Worm (Caenorhabditis elegans) whole organism, young adult: ENCODE measurements around the gene unc-53.

Experiments used
- B0261.1 ChIP-seq: sonication (generic microtip); optimal IDR thresholded peaks from 2 replicates; lab custom pipeline; 2016; ENCODE audit warnings: mild to moderate bottlenecking, missing genetic modification characterization, moderate library complexity, missing compliant biosample characterization
- F49E8.2 ChIP-seq: sonication (generic microtip); optimal IDR thresholded peaks from 3 replicates; lab custom pipeline; 2017; ENCODE audit warnings: missing genetic modification characterization, mild to moderate bottlenecking, missing compliant biosample characterization, antibody characterized with exemption, moderate library complexity; ENCODE audit not compliant: insufficient read depth
- F55B11.4 ChIP-seq: sonication (generic microtip); optimal IDR thresholded peaks from 2 replicates; lab custom pipeline; 2016; ENCODE audit warnings: missing compliant biosample characterization, missing genetic modification characterization, borderline replicate concordance; ENCODE audit not compliant: insufficient read depth
- Y56A3A.18 ChIP-seq: fragments of 200-800 bp; sonication (Bioruptor generic); IDR thresholded peaks from 2 replicates; pipeline ENCODE4 v1.3.6; 2022; ENCODE audit warnings: missing genetic modification reagents, missing genetic modification characterization, missing compliant biosample characterization
- Y67H2A.10 ChIP-seq: fragments of 200-800 bp; sonication (Bioruptor generic); conservative IDR thresholded peaks from 2 replicates; pipeline ENCODE4 v1.3.6; 2022; ENCODE audit warnings: missing genetic modification reagents, missing genetic modification characterization, missing compliant biosample characterization
- akir-1 ChIP-seq: fragments of 200-800 bp; sonication (Bioruptor generic); optimal IDR thresholded peaks from 2 replicates; lab custom pipeline; 2018; ENCODE audit warnings: mild to moderate bottlenecking, missing genetic modification characterization, moderate library complexity, missing compliant biosample characterization
- ama-1 ChIP-seq, 3 experiments: fragments of 150-350 bp in 1 of 3; sonication (generic microtip) in 2 of 3; optimal IDR thresholded peaks; 2 replicates each; lab custom pipeline; 2014 to 2018; ENCODE audit warnings: missing biosample characterization in 2 of 3, missing genetic modification characterization in 2 of 3, missing genetic modification reagents in 2 of 3
- athp-1 ChIP-seq: sonication (generic microtip); optimal IDR thresholded peaks from 2 replicates; lab custom pipeline; 2017; ENCODE audit warnings: mild to moderate bottlenecking, missing genetic modification characterization, missing compliant biosample characterization
- attf-3 ChIP-seq: fragments of 200-800 bp; sonication (Bioruptor generic); conservative IDR thresholded peaks from 2 replicates; pipeline ENCODE4 v1.3.6; 2022; ENCODE audit warnings: missing genetic modification reagents, missing genetic modification characterization, missing compliant biosample characterization
- attf-5 ChIP-seq: fragments of 200-800 bp; sonication (Bioruptor generic); optimal IDR thresholded peaks from 2 replicates; lab custom pipeline; 2018; ENCODE audit warnings: mild to moderate bottlenecking, missing genetic modification characterization, missing compliant biosample characterization
- bed-2 ChIP-seq: fragments of 200-800 bp; sonication (Bioruptor generic); IDR thresholded peaks from 2 replicates; pipeline ENCODE4 v1.3.6; 2022; ENCODE audit warnings: missing genetic modification reagents, missing genetic modification characterization, missing compliant biosample characterization
- ccch-3 ChIP-seq: fragments of 200-800 bp; sonication (Bioruptor generic); optimal IDR thresholded peaks from 2 replicates; lab custom pipeline; 2018; ENCODE audit warnings: mild to moderate bottlenecking, missing genetic modification characterization, missing compliant biosample characterization
- cebp-2 ChIP-seq: fragments of 200-800 bp; sonication (Bioruptor generic); IDR thresholded peaks from 2 replicates; pipeline ENCODE4 v1.3.6; 2022; ENCODE audit warnings: missing genetic modification characterization, missing compliant biosample characterization
- ceh-27 ChIP-seq: fragments of 200-800 bp; sonication (Bioruptor generic); optimal IDR thresholded peaks from 2 replicates; lab custom pipeline; 2018; ENCODE audit warnings: mild to moderate bottlenecking, missing genetic modification characterization, moderate library complexity, missing compliant biosample characterization
- ceh-91 ChIP-seq: fragments of 200-800 bp; sonication (Bioruptor generic); IDR thresholded peaks from 2 replicates; pipeline ENCODE4 v1.3.6; 2022; ENCODE audit warnings: missing genetic modification reagents, missing genetic modification characterization, missing compliant biosample characterization
- dpff-1 ChIP-seq: sonication (generic microtip); optimal IDR thresholded peaks from 2 replicates; lab custom pipeline; 2017; ENCODE audit warnings: mild to moderate bottlenecking, missing genetic modification characterization, missing compliant biosample characterization
- dpl-1 ChIP-seq: fragments of 150-350 bp; optimal IDR thresholded peaks from 2 replicates; lab custom pipeline; 2014; ENCODE audit warnings: missing biosample characterization, missing genetic modification reagents, missing genetic modification characterization
- egrh-3 ChIP-seq: fragments of 200-800 bp; sonication (Bioruptor generic); IDR thresholded peaks from 2 replicates; pipeline ENCODE4 v1.3.6; 2022; ENCODE audit warnings: missing genetic modification reagents, missing genetic modification characterization, missing compliant biosample characterization
- ekl-4 ChIP-seq: fragments of 200-800 bp; sonication (Bioruptor generic); IDR thresholded peaks from 2 replicates; pipeline ENCODE4 v1.3.6; 2022; ENCODE audit warnings: missing genetic modification reagents, missing genetic modification characterization, missing compliant biosample characterization
- fkh-3 ChIP-seq: sonication (generic microtip); optimal IDR thresholded peaks from 2 replicates; lab custom pipeline; 2016; ENCODE audit warnings: mild to moderate bottlenecking, missing genetic modification characterization, missing compliant biosample characterization
- him-1 ChIP-seq: sonication (generic microtip); optimal IDR thresholded peaks from 2 replicates; lab custom pipeline; 2016; ENCODE audit warnings: missing genotype, missing genetic modification reagents, missing genetic modification characterization, missing compliant biosample characterization
- hlh-12 ChIP-seq: sonication (generic microtip); optimal IDR thresholded peaks from 2 replicates; lab custom pipeline; 2016; ENCODE audit warnings: missing genetic modification characterization, missing compliant biosample characterization
- hmg-20 ChIP-seq: fragments of 200-800 bp; sonication (Bioruptor generic); IDR thresholded peaks from 2 replicates; pipeline ENCODE4 v1.3.6; 2022; ENCODE audit warnings: missing genetic modification reagents, missing genetic modification characterization, missing compliant biosample characterization
- hsf-1 ChIP-seq: fragments of 200-800 bp; sonication (Bioruptor generic); IDR thresholded peaks from 2 replicates; pipeline ENCODE4 v1.3.6; 2022; ENCODE audit warnings: missing genetic modification reagents, missing genetic modification characterization, missing compliant biosample characterization
- let-526 ChIP-seq: fragments of 200-800 bp; sonication (Bioruptor generic); IDR thresholded peaks from 2 replicates; pipeline ENCODE4 v1.3.6; 2022; ENCODE audit warnings: missing genetic modification reagents, missing genetic modification characterization, missing compliant biosample characterization
- let-607 ChIP-seq, 2 experiments: fragments of 200-800 bp in 1 of 2; sonication (Bioruptor generic) in 1 of 2; sonication (generic microtip) in 1 of 2; optimal IDR thresholded peaks; 2 replicates each; lab custom pipeline; 2016 to 2018; ENCODE audit warnings: mild to moderate bottlenecking in 2 of 2, missing compliant biosample characterization in 2 of 2, missing genetic modification characterization in 2 of 2, moderate library complexity in 2 of 2, missing genotype in 1 of 2
- lin-26 ChIP-seq: fragments of 200-800 bp; sonication (Bioruptor generic); IDR thresholded peaks from 2 replicates; pipeline ENCODE4 v1.3.6; 2022; ENCODE audit warnings: missing genetic modification reagents, missing genetic modification characterization, missing compliant biosample characterization
- lin-35 ChIP-seq, 3 experiments: fragments of 150-350 bp in 2 of 3; sonication (generic microtip) in 1 of 3; optimal IDR thresholded peaks; 2 replicates each; lab custom pipeline; 2014 to 2018; ENCODE audit warnings: missing biosample characterization in 3 of 3, missing genetic modification characterization in 3 of 3, missing genetic modification reagents in 3 of 3
- lsy-27 ChIP-seq: sonication (generic microtip); optimal IDR thresholded peaks from 2 replicates; lab custom pipeline; 2017; ENCODE audit warnings: missing genetic modification characterization, mild to moderate bottlenecking, missing compliant biosample characterization, antibody characterized with exemption, missing genotype, borderline replicate concordance; ENCODE audit not compliant: insufficient read depth
- madf-3 ChIP-seq: fragments of 200-800 bp; sonication (Bioruptor generic); IDR thresholded peaks from 2 replicates; pipeline ENCODE4 v1.3.6; 2022; ENCODE audit warnings: missing genetic modification reagents, missing genetic modification characterization, missing compliant biosample characterization
- madf-6 ChIP-seq: fragments of 200-800 bp; sonication (Bioruptor generic); IDR thresholded peaks from 2 replicates; pipeline ENCODE4 v1.3.6; 2022; ENCODE audit warnings: missing genetic modification reagents, missing genetic modification characterization, missing compliant biosample characterization
- mcd-1 ChIP-seq: fragments of 200-800 bp; sonication (Bioruptor generic); IDR thresholded peaks from 2 replicates; pipeline ENCODE4 v1.3.6; 2022; ENCODE audit warnings: missing genetic modification reagents, missing genetic modification characterization, missing compliant biosample characterization
- mel-28 ChIP-seq: sonication (generic microtip); optimal IDR thresholded peaks from 2 replicates; lab custom pipeline; 2016; ENCODE audit warnings: borderline replicate concordance, mild to moderate bottlenecking, missing genetic modification characterization, missing compliant biosample characterization
- mxl-1 ChIP-seq: sonication (generic microtip); optimal IDR thresholded peaks from 2 replicates; lab custom pipeline; 2016; ENCODE audit warnings: missing genetic modification characterization, missing compliant biosample characterization
- nfya-2 ChIP-seq: fragments of 200-800 bp; sonication (Bioruptor generic); IDR thresholded peaks from 2 replicates; pipeline ENCODE4 v1.3.6; 2022; ENCODE audit warnings: missing genetic modification reagents, missing genetic modification characterization, missing compliant biosample characterization
- nhr-179 ChIP-seq: sonication (generic microtip); optimal IDR thresholded peaks from 2 replicates; lab custom pipeline; 2016; ENCODE audit warnings: mild to moderate bottlenecking, missing genetic modification characterization, missing compliant biosample characterization
- sdz-38 ChIP-seq: sonication (generic microtip); optimal IDR thresholded peaks from 2 replicates; lab custom pipeline; 2016; ENCODE audit warnings: missing genotype, missing genetic modification characterization, missing compliant biosample characterization
- snpc-1.1 ChIP-seq: sonication (generic microtip); optimal IDR thresholded peaks from 2 replicates; lab custom pipeline; 2017; ENCODE audit warnings: missing genetic modification characterization, mild to moderate bottlenecking, missing compliant biosample characterization, antibody characterized with exemption, moderate library complexity, missing genotype, missing genetic modification reagents; ENCODE audit not compliant: insufficient read depth
- tbx-9 ChIP-seq: sonication (generic microtip); optimal IDR thresholded peaks from 2 replicates; lab custom pipeline; 2016; ENCODE audit warnings: borderline replicate concordance, missing genetic modification characterization, inconsistent platforms, missing compliant biosample characterization
- tlf-1 ChIP-seq: fragments of 200-800 bp; sonication (Bioruptor generic); optimal IDR thresholded peaks from 2 replicates; lab custom pipeline; 2018; ENCODE audit warnings: mild to moderate bottlenecking, missing genetic modification characterization, missing compliant biosample characterization
- unc-62 ChIP-seq: fragments of 150-350 bp; optimal IDR thresholded peaks from 2 replicates; lab custom pipeline; 2014; ENCODE audit warnings: missing biosample characterization, missing genetic modification reagents, missing genetic modification characterization
- xnd-1 ChIP-seq: sonication (generic microtip); optimal IDR thresholded peaks from 2 replicates; lab custom pipeline; 2016; ENCODE audit warnings: missing genotype, missing genetic modification reagents, missing genetic modification characterization, missing compliant biosample characterization
- ztf-18 ChIP-seq: sonication (generic microtip); optimal IDR thresholded peaks from 2 replicates; lab custom pipeline; 2016; ENCODE audit warnings: missing genotype, mild to moderate bottlenecking, missing genetic modification characterization, missing compliant biosample characterization
- ztf-25 ChIP-seq: fragments of 200-800 bp; sonication (Bioruptor generic); IDR thresholded peaks from 2 replicates; pipeline ENCODE4 v1.3.6; 2022; ENCODE audit warnings: missing genetic modification reagents, missing genetic modification characterization, missing compliant biosample characterization
- ztf-28 ChIP-seq: fragments of 200-800 bp; sonication (Bioruptor generic); IDR thresholded peaks from 2 replicates; pipeline ENCODE4 v1.3.6; 2022; ENCODE audit warnings: missing genetic modification reagents, missing genetic modification characterization, missing compliant biosample characterization
- ztf-3 ChIP-seq: fragments of 200-800 bp; sonication (Bioruptor generic); optimal IDR thresholded peaks from 2 replicates; lab custom pipeline; 2018; ENCODE audit warnings: mild to moderate bottlenecking, missing genetic modification characterization, missing compliant biosample characterization
- ztf-6 ChIP-seq: fragments of 200-800 bp; sonication (Bioruptor generic); IDR thresholded peaks from 2 replicates; pipeline ENCODE4 v1.3.6; 2022; ENCODE audit warnings: missing genetic modification reagents, missing genetic modification characterization, missing compliant biosample characterization

unc-53 gene

ce11 chrII:11126312-11127000 lies 37.2 kb upstream of the unc-53 start, which contains the start of the genes rps-9 and lsm-1 (continued):
- no peak for TF ChIP-seq ekl-4 (GFP tag; lab: Robert Waterston, UW)
- TF ChIP-seq ceh-27 (GFP tag; lab: Kevin White, UChicago), result no peak
- TF ChIP-seq ztf-6 (GFP tag; lab: Robert Waterston, UW), result no peak
- no peak for TF ChIP-seq let-526
- no peak for TF ChIP-seq cebp-2 (GFP tag; lab: Robert Waterston, UW)
- peak in 1 of 3 experiments; percentile 31 for TF ChIP-seq lin-35 (GFP tag; optimal IDR thresholded peaks at IDR 0.05; lab: Kevin White, UChicago)
- no peak for TF ChIP-seq attf-3 (GFP tag; lab: Robert Waterston, UW)
- no peak for TF ChIP-seq athp-1 (tag; lab: Kevin White, UChicago)
- no peak for TF ChIP-seq unc-62 (GFP tag; lab: Kevin White, UChicago)
- TF ChIP-seq mel-28 (tag; lab: Kevin White, UChicago), result no peak
- no peak for TF ChIP-seq mxl-1 (tag; lab: Kevin White, UChicago)
- TF ChIP-seq ztf-3 (GFP tag; lab: Kevin White, UChicago), result no peak
- TF ChIP-seq Y56A3A.18 (GFP tag; lab: Robert Waterston, UW), result no peak
- no peak for TF ChIP-seq sdz-38 (tag; lab: Kevin White, UChicago)
- no peak for TF ChIP-seq let-607 (tag; optimal IDR thresholded peaks at IDR 0.05; lab: Kevin White, UChicago)
- TF ChIP-seq ztf-25, result no peak
- peak; percentile 8 for TF ChIP-seq snpc-1.1 (tag; lab: Kevin White, UChicago)
- TF ChIP-seq hsf-1, result no peak
- TF ChIP-seq nfya-2 (GFP tag; lab: Robert Waterston, UW), result no peak
- no peak for TF ChIP-seq hlh-12 (tag; lab: Kevin White, UChicago)
- no peak for TF ChIP-seq ccch-3
- TF ChIP-seq madf-6, result peak; percentile 65
- 0 out of 2 replicates have a peak, but pooled peaks have one; percentile 28 for TF ChIP-seq madf-3 (GFP tag; lab: Robert Waterston, UW)
- TF ChIP-seq lsy-27 (tag; lab: Kevin White, UChicago), result no peak
- no peak for TF ChIP-seq akir-1
- peak; percentile 69 for TF ChIP-seq mcd-1 (GFP tag; lab: Robert Waterston, UW)
- peak; percentile 33 for TF ChIP-seq F49E8.2 (tag; lab: Kevin White, UChicago)
- no peak for TF ChIP-seq tbx-9 (tag; lab: Kevin White, UChicago)
- TF ChIP-seq tlf-1, result no peak
- no peak for TF ChIP-seq bed-2 (GFP tag; lab: Robert Waterston, UW)
- TF ChIP-seq lin-26 (GFP tag; lab: Robert Waterston, UW), result no peak
- no peak for TF ChIP-seq xnd-1
- TF ChIP-seq dpff-1 (tag; lab: Kevin White, UChicago), result no peak
- no peak for TF ChIP-seq dpl-1 (GFP tag; lab: Kevin White, UChicago)
- no peak for TF ChIP-seq ztf-28 (GFP tag; lab: Robert Waterston, UW)
- no peak for TF ChIP-seq B0261.1 (tag; lab: Kevin White, UChicago)
- no peak for TF ChIP-seq fkh-3 (tag; lab: Kevin White, UChicago)
- no peak for TF ChIP-seq Y67H2A.10
- peak; percentile 42 for TF ChIP-seq attf-5 (GFP tag; lab: Kevin White, UChicago)
- TF ChIP-seq ceh-91 (GFP tag; lab: Robert Waterston, UW), result peak; percentile 70
- TF ChIP-seq egrh-3 (GFP tag; lab: Robert Waterston, UW), result no peak
- no peak for TF ChIP-seq ztf-18 (tag; lab: Kevin White, UChicago)
- no peak for TF ChIP-seq ama-1 (optimal IDR thresholded peaks at IDR 0.05; lab: Kevin White, UChicago)
- no peak for TF ChIP-seq ama-1 (GFP tag; optimal IDR thresholded peaks at IDR 0.05; lab: Kevin White, UChicago)
- TF ChIP-seq hmg-20, result no peak
- TF ChIP-seq F55B11.4, result no peak
- no peak for TF ChIP-seq nhr-179 (tag; lab: Kevin White, UChicago)
- no peak for TF ChIP-seq him-1 (tag; lab: Kevin White, UChicago)
